Fruit fly (Drosophila melanogaster): ENCODE measurements around the gene Irp-1B.

Gene Irp-1B

DNA sequence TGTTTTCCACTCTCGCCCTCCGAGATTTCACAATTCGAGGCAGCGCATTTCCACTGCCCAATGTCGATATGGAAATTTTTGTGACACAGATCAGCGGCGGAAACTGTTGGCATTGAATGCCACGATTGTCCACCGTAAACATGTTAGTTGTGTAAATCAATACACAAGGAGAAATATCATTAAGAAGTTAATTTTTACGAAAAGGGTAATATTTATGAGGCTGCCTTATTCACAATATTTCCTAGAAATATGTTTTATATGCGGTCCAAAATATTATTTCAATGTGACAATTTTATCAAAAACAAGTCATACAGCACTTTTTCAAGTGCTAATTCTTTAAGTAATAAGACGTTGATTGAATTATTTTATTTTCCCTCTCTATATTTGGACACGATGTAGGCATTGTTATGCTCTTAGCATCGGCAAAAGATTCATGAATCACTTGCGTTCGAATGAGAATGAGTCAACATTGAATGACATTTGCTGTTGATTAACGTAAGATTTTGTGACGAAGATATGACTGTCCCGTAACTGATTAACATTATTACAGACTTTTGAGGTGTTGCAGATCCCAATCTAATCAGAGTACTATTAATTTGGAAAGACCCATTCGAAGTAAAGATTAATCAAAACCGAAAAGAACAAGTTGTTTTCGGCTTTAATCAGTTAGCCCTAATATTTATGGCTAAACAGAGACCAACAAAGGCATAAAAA lies 18.9 kb downstream of the Irp-1B start:
- no peak for TF ChIP-seq CG10669 (GFP tag; optimal IDR thresholded peaks at IDR 0.05)
- no peak for TF ChIP-seq CG11902 (GFP tag; optimal IDR thresholded peaks at IDR 0.05)
- peak; percentile 20 for TF ChIP-seq Ets96B (tag; optimal IDR thresholded peaks at IDR 0.05)
- TF ChIP-seq CG31627 (GFP tag; optimal IDR thresholded peaks at IDR 0.05): peak; percentile 14
- peak; percentile 47 for TF ChIP-seq CG15336 (GFP tag; IDR thresholded peaks at IDR 0.05)
- peak; percentile 78 for TF ChIP-seq fkh (GFP tag; optimal IDR thresholded peaks at IDR 0.05)
- peak; percentile 24 for TF ChIP-seq CG3032 (tag; optimal IDR thresholded peaks at IDR 0.05)
- TF ChIP-seq Gug (GFP tag; IDR thresholded peaks at IDR 0.05): 0 out of 2 replicates have a peak, but pooled peaks have one; percentile 30
- TF ChIP-seq Met (GFP tag; optimal IDR thresholded peaks at IDR 0.05): peak; percentile 11
- no peak for TF ChIP-seq CG3919 (GFP tag; optimal IDR thresholded peaks at IDR 0.05)
- no peak for TF ChIP-seq CG7368 (GFP tag; optimal IDR thresholded peaks at IDR 0.05)
- no peak for TF ChIP-seq CG6276 (GFP tag; optimal IDR thresholded peaks at IDR 0.05)
- TF ChIP-seq salr (GFP tag; optimal IDR thresholded peaks at IDR 0.05): no peak
- peak; percentile 63; the same call in 2 of the 3 replicates for TF ChIP-seq eg (GFP tag; IDR thresholded peaks at IDR 0.05)
- no peak for TF ChIP-seq net (GFP tag; optimal IDR thresholded peaks at IDR 0.05)
- TF ChIP-seq Hr4 (GFP tag; optimal IDR thresholded peaks at IDR 0.05): peak; percentile 44
- TF ChIP-seq cyc (GFP tag; optimal IDR thresholded peaks at IDR 0.05): no peak
- no peak for TF ChIP-seq CG16779 (tag; optimal IDR thresholded peaks at IDR 0.05)
- peak; percentile 10 for TF ChIP-seq acj6 (GFP tag; optimal IDR thresholded peaks at IDR 0.05)
- TF ChIP-seq CG8632 (GFP tag; optimal IDR thresholded peaks at IDR 0.05): peak; percentile 33
- TF ChIP-seq vri (GFP tag; optimal IDR thresholded peaks at IDR 0.05): peak; percentile 84
- TF ChIP-seq topi (GFP tag; optimal IDR thresholded peaks at IDR 0.05): no peak
- no peak for TF ChIP-seq Eip75B (GFP tag; optimal IDR thresholded peaks at IDR 0.05)
- TF ChIP-seq esn (GFP tag; optimal IDR thresholded peaks at IDR 0.05): peak; percentile 45
- TF ChIP-seq svp (GFP tag): no peak
- no peak for TF ChIP-seq CG6808 (GFP tag; optimal IDR thresholded peaks at IDR 0.05)
- 0 out of 2 replicates have a peak, but pooled peaks have one; percentile 16 for TF ChIP-seq CG11294 (GFP tag; IDR thresholded peaks at IDR 0.05)
- peak; percentile 40 for TF ChIP-seq Eip78C (GFP tag)
- TF ChIP-seq Lpt (GFP tag; optimal IDR thresholded peaks at IDR 0.05): no peak
- TF ChIP-seq fd59A (GFP tag; optimal IDR thresholded peaks at IDR 0.05): no peak
- TF ChIP-seq Blimp-1 (GFP tag; optimal IDR thresholded peaks at IDR 0.05): no peak

DNA sequence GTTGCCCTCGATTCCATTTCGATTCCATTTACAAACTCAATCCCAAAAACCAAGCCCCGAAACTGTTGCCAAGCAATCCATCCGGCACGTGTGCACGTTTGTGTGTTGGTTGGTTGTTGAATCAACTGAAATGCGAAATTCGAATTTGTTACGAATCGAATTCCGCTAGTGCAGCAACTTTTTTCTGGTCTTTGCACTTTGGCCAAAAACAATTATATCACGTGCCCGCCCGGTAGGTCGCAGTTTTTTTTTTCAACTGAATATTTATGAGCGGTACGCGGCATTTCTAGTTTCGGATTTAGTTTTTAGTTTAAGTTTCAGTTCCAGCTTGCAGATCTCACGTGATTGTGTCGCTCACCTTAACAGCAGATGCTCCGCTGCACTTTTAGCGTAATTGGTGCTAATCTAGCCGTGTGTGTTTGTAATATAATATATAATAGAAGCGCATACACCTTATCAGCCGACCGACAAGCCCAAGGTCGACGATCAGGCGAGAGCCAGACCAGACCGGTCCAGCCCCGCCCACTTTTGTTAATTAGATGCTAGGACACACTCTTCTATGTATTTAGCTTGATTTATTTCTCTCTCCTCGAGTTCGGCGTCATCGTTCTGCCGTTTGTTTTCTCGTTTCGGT lies 19.5 kb downstream of the Irp-1B start:
- TF ChIP-seq CG11294 (GFP tag; IDR thresholded peaks at IDR 0.05) (no peak), CG4318 (GFP tag; optimal IDR thresholded peaks at IDR 0.05) (no peak), CG1621 (tag; optimal IDR thresholded peaks at IDR 0.05) (no peak), OdsH (GFP tag; optimal IDR thresholded peaks at IDR 0.05) (no peak), CG6276 (GFP tag; optimal IDR thresholded peaks at IDR 0.05) (no peak), CG11902 (GFP tag; optimal IDR thresholded peaks at IDR 0.05) (no peak), svp (GFP tag) (peak; percentile 55)

DNA sequence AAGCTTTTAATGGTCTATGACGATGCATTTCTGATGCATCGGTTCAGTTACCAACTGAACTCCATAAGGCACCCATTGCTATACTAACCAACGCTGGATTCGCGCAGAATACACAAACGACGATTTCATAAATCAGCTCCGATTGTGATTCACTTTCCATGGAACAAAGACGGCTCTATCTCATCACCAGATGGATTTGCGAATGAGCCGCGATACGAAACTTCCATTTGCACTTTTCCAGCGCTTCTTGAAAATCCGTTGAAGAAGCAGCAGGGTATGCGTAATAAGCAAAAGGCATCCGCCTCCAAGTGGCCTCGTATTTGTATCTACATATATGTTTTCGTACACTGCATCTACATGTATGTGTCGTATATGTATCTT lies 20.1 kb downstream of the Irp-1B start:
- TF ChIP-seq fd59A (GFP tag; optimal IDR thresholded peaks at IDR 0.05) (no peak), dsx (GFP tag; optimal IDR thresholded peaks at IDR 0.05; ENCODE audit: poor library complexity, severe bottlenecking) (peak; percentile 10), Eip78C (GFP tag) (peak; percentile 65), Sox14 (GFP tag; optimal IDR thresholded peaks at IDR 0.05) (peak; percentile 61), vri (GFP tag; optimal IDR thresholded peaks at IDR 0.05) (peak; percentile 2)
